Worm (Caenorhabditis elegans) whole organism, L4 larva: ENCODE data around the gene F41G3.19.
"Not testable (repeated sequence)": the region's sequence is repeated elsewhere in the genome, so short reads cannot be mapped to it uniquely, and the experiment has no call there.

Source experiments
- F26F4.8 ChIP-seq: fragments of 200-800 bp; sonication (Bioruptor generic); conservative IDR thresholded peaks from 2 replicates; pipeline ENCODE4 v1.3.6; 2022; ENCODE audit warnings: missing genetic modification characterization, missing compliant biosample characterization
- F49E8.2 ChIP-seq: sonication (generic microtip); optimal IDR thresholded peaks from 2 replicates; lab custom pipeline; 2016; ENCODE audit warnings: missing compliant biosample characterization, mild to moderate bottlenecking, missing genetic modification characterization, borderline replicate concordance
- T20F7.1 ChIP-seq: fragments of 200-800 bp; sonication (Bioruptor generic); optimal IDR thresholded peaks from 2 replicates; lab custom pipeline; 2018; ENCODE audit warnings: mild to moderate bottlenecking, missing genetic modification characterization, missing compliant biosample characterization
- Y48G9A.11 ChIP-seq: fragments of 200-800 bp; sonication (Bioruptor generic); IDR thresholded peaks from 2 replicates; pipeline ENCODE4 v1.3.6; 2022; ENCODE audit warnings: missing genetic modification reagents, missing genetic modification characterization, missing compliant biosample characterization
- Y75B8A.6 ChIP-seq: fragments of 200-800 bp; sonication (Bioruptor generic); IDR thresholded peaks from 2 replicates; pipeline ENCODE4 v1.3.6; 2022; ENCODE audit warnings: missing genetic modification reagents, missing genetic modification characterization, missing compliant biosample characterization
- ZK337.2 ChIP-seq: fragments of 200-800 bp; sonication (Bioruptor generic); IDR thresholded peaks from 2 replicates; pipeline ENCODE4 v1.3.6; 2022; ENCODE audit warnings: missing genetic modification reagents, missing genetic modification characterization, missing compliant biosample characterization
- ZK546.5 ChIP-seq, 2 experiments: sonication (generic microtip); optimal IDR thresholded peaks; 2 replicates each; lab custom pipeline; 2017; ENCODE audit warnings: missing biosample characterization in 2 of 2, missing genetic modification characterization in 2 of 2
- aha-1 ChIP-seq: fragments of 150-350 bp; peaks from one replicate; lab custom pipeline; 2014; ENCODE audit warnings: missing biosample characterization, missing genetic modification characterization
- aly-2 ChIP-seq: sonication (generic microtip); optimal IDR thresholded peaks from 2 replicates; lab custom pipeline; 2018; ENCODE audit warnings: missing biosample characterization, missing genetic modification characterization
- ceh-44 ChIP-seq: fragments of 200-800 bp; sonication (Bioruptor generic); IDR thresholded peaks from 2 replicates; pipeline ENCODE4 v1.3.6; 2022; ENCODE audit warnings: missing genetic modification reagents, missing genetic modification characterization, missing compliant biosample characterization
- daf-16 ChIP-seq, 3 experiments: sonication (generic microtip); optimal IDR thresholded peaks; 2 replicates each; lab custom pipeline; 2016 to 2017; ENCODE audit warnings: missing genetic modification characterization in 3 of 3, missing genetic modification reagents in 3 of 3, mild to moderate bottlenecking in 2 of 3, missing compliant biosample characterization in 2 of 3, missing biosample characterization in 1 of 3, moderate library complexity in 1 of 3
- dpl-1 ChIP-seq: fragments of 150-350 bp; optimal IDR thresholded peaks from 2 replicates; lab custom pipeline; 2014; ENCODE audit warnings: missing biosample characterization, missing genetic modification reagents, missing genetic modification characterization
- dve-1 ChIP-seq: sonication (generic microtip); optimal IDR thresholded peaks from 2 replicates; lab custom pipeline; 2017; ENCODE audit warnings: antibody characterized with exemption, mild to moderate bottlenecking, missing genetic modification characterization, missing compliant biosample characterization; ENCODE audit not compliant: insufficient read depth
- fkh-10 ChIP-seq: fragments of 150-350 bp; optimal IDR thresholded peaks from 2 replicates; lab custom pipeline; 2014; ENCODE audit warnings: missing biosample characterization, missing genetic modification reagents, missing genetic modification characterization
- fos-1 ChIP-seq: fragments of 150-350 bp; optimal IDR thresholded peaks from 2 replicates; lab custom pipeline; 2014; ENCODE audit warnings: missing biosample characterization, missing genetic modification characterization
- hif-1 ChIP-seq, 2 experiments: sonication (generic microtip); optimal IDR thresholded peaks; 2 replicates each; lab custom pipeline; 2016 to 2017; ENCODE audit warnings: missing compliant biosample characterization in 2 of 2, missing genetic modification characterization in 2 of 2, missing genetic modification reagents in 2 of 2, missing genotype in 2 of 2, mild to moderate bottlenecking in 1 of 2
- hlh-11 ChIP-seq: fragments of 200-800 bp; sonication (Bioruptor generic); optimal IDR thresholded peaks from 2 replicates; lab custom pipeline; 2018; ENCODE audit warnings: mild to moderate bottlenecking, missing genetic modification characterization, missing compliant biosample characterization
- hlh-30 ChIP-seq: sonication (generic microtip); optimal IDR thresholded peaks from 2 replicates; lab custom pipeline; 2017; ENCODE audit warnings: antibody characterized with exemption, mild to moderate bottlenecking, missing genetic modification characterization, missing compliant biosample characterization; ENCODE audit not compliant: insufficient read depth
- hmg-1.1 ChIP-seq: fragments of 200-800 bp; sonication (Bioruptor generic); IDR thresholded peaks from 2 replicates; pipeline ENCODE4 v1.3.6; 2022; ENCODE audit warnings: missing genetic modification reagents, missing genetic modification characterization, missing compliant biosample characterization
- lim-7 ChIP-seq: fragments of 200-800 bp; sonication (Bioruptor generic); IDR thresholded peaks from 2 replicates; pipeline ENCODE4 v1.3.6; 2022; ENCODE audit warnings: missing genetic modification characterization, missing compliant biosample characterization
- lsy-2 ChIP-seq, 2 experiments: fragments of 150-350 bp in 1 of 2; sonication (generic microtip) in 1 of 2; optimal IDR thresholded peaks; 2 replicates each; lab custom pipeline; 2014 to 2017; ENCODE audit warnings: missing biosample characterization in 2 of 2, missing genetic modification characterization in 2 of 2
- madf-9 ChIP-seq: fragments of 200-800 bp; sonication (Bioruptor generic); conservative IDR thresholded peaks from 2 replicates; pipeline ENCODE4 v1.3.6; 2022; ENCODE audit warnings: missing genetic modification reagents, missing genetic modification characterization, missing compliant biosample characterization
- mdl-1 ChIP-seq, 2 experiments: fragments of 150-350 bp in 1 of 2; sonication (generic microtip) in 1 of 2; optimal IDR thresholded peaks; 2 replicates each; lab custom pipeline; 2014 to 2017; ENCODE audit warnings: missing biosample characterization in 2 of 2, missing genetic modification characterization in 2 of 2
- mep-1 ChIP-seq: fragments of 150-350 bp; sonication (generic microtip); optimal IDR thresholded peaks from 3 replicates; lab custom pipeline; 2014; ENCODE audit warnings: missing biosample characterization, missing genetic modification characterization
- mes-2 ChIP-seq: sonication (generic microtip); optimal IDR thresholded peaks from 2 replicates; lab custom pipeline; 2016; ENCODE audit warnings: missing genotype, mild to moderate bottlenecking, missing genetic modification characterization, missing compliant biosample characterization; ENCODE audit not compliant: poor library complexity, severe bottlenecking
- nhr-10 ChIP-seq: fragments of 150-350 bp; optimal IDR thresholded peaks from 2 replicates; lab custom pipeline; 2014; ENCODE audit warnings: missing biosample characterization, missing genetic modification characterization
- nhr-28 ChIP-seq: fragments of 150-350 bp; optimal IDR thresholded peaks from 2 replicates; lab custom pipeline; 2014; ENCODE audit warnings: missing biosample characterization, missing genetic modification characterization
- nhr-48 ChIP-seq: sonication (generic microtip); optimal IDR thresholded peaks from 2 replicates; lab custom pipeline; 2016; ENCODE audit warnings: mild to moderate bottlenecking, missing genetic modification characterization, missing compliant biosample characterization
- pqm-1 ChIP-seq: sonication (generic microtip); optimal IDR thresholded peaks from 2 replicates; lab custom pipeline; 2017; ENCODE audit warnings: missing biosample characterization, missing genetic modification characterization
- rbr-2 ChIP-seq: sonication (generic microtip); optimal IDR thresholded peaks from 2 replicates; lab custom pipeline; 2016; ENCODE audit warnings: missing genotype, missing genetic modification characterization, missing compliant biosample characterization
- snpc-4 ChIP-seq: fragments of 150-350 bp; optimal IDR thresholded peaks from 2 replicates; lab custom pipeline; 2014; ENCODE audit warnings: missing biosample characterization, missing genetic modification characterization
- spr-1 ChIP-seq: sonication (generic microtip); optimal IDR thresholded peaks from 2 replicates; lab custom pipeline; 2016; ENCODE audit warnings: mild to moderate bottlenecking, missing genetic modification characterization, missing compliant biosample characterization
- unc-130 ChIP-seq: sonication (generic microtip); optimal IDR thresholded peaks from 2 replicates; lab custom pipeline; 2016; ENCODE audit warnings: missing genetic modification reagents, missing genetic modification characterization, missing compliant biosample characterization
- unc-62 ChIP-seq, 3 experiments: fragments of 150-350 bp in 1 of 3; sonication (generic microtip); optimal IDR thresholded peaks in 2 of 3; peaks in 1 of 3; 1 replicate in 1 of 3; 2 replicates in 2 of 3; lab custom pipeline; 2014 to 2017; ENCODE audit warnings: missing biosample characterization in 3 of 3, missing genetic modification characterization in 3 of 3, missing genetic modification reagents in 3 of 3, missing genotype in 1 of 3
- zfp-3 ChIP-seq: fragments of 200-800 bp; sonication (Bioruptor generic); conservative IDR thresholded peaks from 2 replicates; pipeline ENCODE4 v1.3.6; 2022; ENCODE audit warnings: missing genetic modification reagents, missing genetic modification characterization, missing compliant biosample characterization

Gene F41G3.19

DNA sequence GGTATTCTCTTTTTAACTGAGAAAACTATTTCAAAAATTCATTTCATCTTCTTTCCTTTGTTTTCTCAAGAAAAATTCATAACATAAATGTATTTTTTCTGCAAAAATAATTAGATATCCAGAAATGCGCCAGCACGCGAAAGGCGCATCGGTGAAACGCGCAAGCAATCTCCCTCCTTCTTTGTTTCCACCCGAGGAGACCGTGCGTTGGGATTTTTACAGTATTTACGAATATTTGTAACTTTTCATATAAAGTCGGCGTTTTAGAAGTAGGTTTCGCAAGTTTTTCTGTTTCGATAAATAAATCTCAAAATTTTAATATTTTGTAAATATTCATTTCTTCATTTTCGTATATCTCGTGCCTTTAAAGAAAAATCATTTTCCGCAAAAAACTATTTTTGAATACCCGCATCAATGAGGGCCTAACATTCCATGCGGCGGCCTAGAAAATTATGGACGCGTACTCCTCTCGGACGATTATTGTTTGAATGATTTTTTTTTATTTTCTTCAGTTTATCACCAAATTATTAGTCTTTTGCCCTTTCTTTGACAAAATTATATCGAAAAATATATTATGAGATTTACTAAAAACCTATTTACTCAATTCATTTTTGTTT, 24.6 kb upstream of the F41G3.19 start, which contains the start of gene ssup-72:
TSS of gene ssup-72 (plus strand) at position 181 of the 617 bp plus-strand sequence.
- TF ChIP-seq hlh-11 (tag; lab: Kevin White, UChicago): peak; percentile 6
- peak; percentile 51 for TF ChIP-seq hlh-30 (tag; lab: Kevin White, UChicago)
- peak in 1 of 2 experiments; percentile 84 for TF ChIP-seq lsy-2 (tag; optimal IDR thresholded peaks at IDR 0.05; lab: Kevin White, UChicago)
- no peak for TF ChIP-seq aly-2
- peak in 1 of 2 experiments; percentile 32 for TF ChIP-seq mdl-1 (tag; optimal IDR thresholded peaks at IDR 0.05; lab: Kevin White, UChicago)
- TF ChIP-seq spr-1 (tag; lab: Kevin White, UChicago): peak; percentile 42
- TF ChIP-seq ceh-44: 0 out of 2 replicates have a peak, but pooled peaks have one; percentile 12
- TF ChIP-seq nhr-10: no peak
- no peak; the same call in 1 of the 2 replicates for TF ChIP-seq madf-9 (GFP tag; lab: Robert Waterston, UW)
- TF ChIP-seq mep-1: peak; percentile 65
- TF ChIP-seq aha-1: peak; percentile 5
- peak; percentile 43; the same call in 1 of the 2 replicates for TF ChIP-seq ZK337.2 (GFP tag; lab: Robert Waterston, UW)
- no peak for TF ChIP-seq daf-16 (GFP tag; optimal IDR thresholded peaks at IDR 0.05; lab: Kevin White, UChicago)
- peak; percentile 32 for TF ChIP-seq daf-16 (tag; optimal IDR thresholded peaks at IDR 0.05; lab: Kevin White, UChicago)
- peak; percentile 49 for TF ChIP-seq rbr-2 (tag; lab: Kevin White, UChicago)
- peak; percentile 98 for TF ChIP-seq mes-2 (tag; lab: Kevin White, UChicago)
- peak in 1 of 2 experiments; percentile 77 for TF ChIP-seq hif-1 (tag; optimal IDR thresholded peaks at IDR 0.05; lab: Kevin White, UChicago)
- no peak for TF ChIP-seq fkh-10 (GFP tag; lab: Kevin White, UChicago)
- TF ChIP-seq zfp-3 (GFP tag; lab: Robert Waterston, UW): no peak
- peak; percentile 88 for TF ChIP-seq dpl-1 (GFP tag; lab: Kevin White, UChicago)
- TF ChIP-seq nhr-28 (tag; lab: Kevin White, UChicago): peak; percentile 2
- TF ChIP-seq unc-130: peak; percentile 75
- TF ChIP-seq nhr-48 (tag; lab: Kevin White, UChicago): peak; percentile 36
- 0 out of 2 replicates have a peak, but pooled peaks have one; percentile 34 for TF ChIP-seq hmg-1.1 (GFP tag; lab: Robert Waterston, UW)
- TF ChIP-seq dve-1 (tag; lab: Kevin White, UChicago): peak; percentile 39
- TF ChIP-seq F49E8.2 (tag; lab: Kevin White, UChicago): peak; percentile 60
- peak; percentile 60 for TF ChIP-seq T20F7.1 (GFP tag; lab: Kevin White, UChicago)
- TF ChIP-seq, all 104 proteins: peak for 21

DNA sequence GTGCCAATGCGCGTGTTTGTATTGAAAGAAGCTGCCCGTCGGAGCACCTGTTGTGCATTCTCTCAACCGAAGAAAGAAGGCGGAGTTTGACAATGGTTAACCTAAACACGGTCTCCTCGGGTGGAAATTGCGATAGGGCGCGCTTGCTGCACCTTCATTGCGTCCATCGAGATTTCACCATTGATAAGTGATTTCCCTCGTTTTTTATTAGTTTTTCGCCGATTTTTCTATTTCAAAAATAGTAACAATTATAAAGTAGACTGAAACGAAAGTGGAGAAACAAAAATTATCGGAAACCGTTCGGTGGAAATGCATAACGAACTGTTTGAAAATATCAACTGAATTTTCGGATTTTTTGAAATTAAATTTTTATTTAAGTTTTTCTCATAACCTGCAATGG, 23.1 kb upstream of the F41G3.19 start, which contains the start of gene agr-1:
TSS of gene agr-1 (minus strand) at position 101 of the 400 bp plus-strand sequence.
- not testable (repeated sequence) for TF ChIP-seq pqm-1 (tag; lab: Kevin White, UChicago); rbr-2 (tag; lab: Kevin White, UChicago); ZK337.2 (GFP tag; lab: Robert Waterston, UW)

DNA sequence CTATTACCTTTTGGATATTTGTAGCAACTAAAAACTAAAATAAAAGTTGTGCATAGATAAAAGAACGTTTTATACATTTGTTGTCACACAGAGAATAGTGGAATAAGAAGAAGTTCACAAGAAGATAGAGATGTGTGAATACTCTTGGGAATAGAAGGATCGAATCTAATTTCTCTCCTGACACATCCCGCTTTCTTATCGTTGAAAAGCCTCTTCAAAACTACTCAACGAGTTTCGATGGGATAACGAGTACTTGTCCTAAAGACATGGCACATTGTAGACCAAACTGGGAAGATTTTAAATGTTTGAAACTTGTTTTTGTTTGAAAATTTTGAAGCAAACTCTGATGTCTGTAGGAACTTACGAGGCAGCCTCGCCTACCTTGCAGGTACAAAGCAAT, 20.6 kb upstream of the F41G3.19 start:
- TF ChIP-seq Y48G9A.11 (no peak), snpc-4 (tag; lab: Kevin White, UChicago) (no peak), aha-1 (peak; percentile 3), unc-62 (GFP tag; optimal IDR thresholded peaks at IDR 0.05 in 1 of 2; lab: Kevin White, UChicago) (no peak), unc-62 (tag; optimal IDR thresholded peaks at IDR 0.05; lab: Kevin White, UChicago) (no peak), fos-1 (tag; lab: Kevin White, UChicago) (no peak), fkh-10 (GFP tag; lab: Kevin White, UChicago) (peak; percentile 55), unc-130 (no peak), Y75B8A.6 (GFP tag; lab: Robert Waterston, UW) (no peak), ZK546.5 (tag; optimal IDR thresholded peaks at IDR 0.05; lab: Kevin White, UChicago) (no peak), nhr-48 (tag; lab: Kevin White, UChicago) (no peak), F26F4.8 (GFP tag; lab: Robert Waterston, UW) (no peak), lim-7 (GFP tag; lab: Robert Waterston, UW) (no peak), nhr-28 (tag; lab: Kevin White, UChicago) (no peak)
